Worm (Caenorhabditis elegans) whole organism, L2 larva: ENCODE results near the gene C16A3.5.

Experiments
- C34F6.9 ChIP-seq: fragments of 150-350 bp; optimal IDR thresholded peaks from 2 replicates; lab custom pipeline; 2014; ENCODE audit warnings: missing biosample characterization, missing genetic modification characterization
- R02D3.7 ChIP-seq: fragments of 150-350 bp; optimal IDR thresholded peaks from 2 replicates; lab custom pipeline; 2014; ENCODE audit warnings: missing biosample characterization, missing genetic modification characterization
- Y55F3AM.14 ChIP-seq: fragments of 200-800 bp; sonication (Bioruptor generic); optimal IDR thresholded peaks from 2 replicates; lab custom pipeline; 2018; ENCODE audit warnings: mild to moderate bottlenecking, missing genetic modification characterization, missing compliant biosample characterization
- ZK546.5 ChIP-seq: sonication (generic microtip); optimal IDR thresholded peaks from 2 replicates; lab custom pipeline; 2017; ENCODE audit warnings: missing biosample characterization, missing genetic modification characterization
- alr-1 ChIP-seq: fragments of 150-350 bp; optimal IDR thresholded peaks from 2 replicates; lab custom pipeline; 2014; ENCODE audit warnings: missing biosample characterization, missing genetic modification characterization
- aly-2 ChIP-seq: fragments of 150-350 bp; optimal IDR thresholded peaks from 2 replicates; lab custom pipeline; 2014; ENCODE audit warnings: missing biosample characterization, missing genetic modification characterization
- ama-1 ChIP-seq: fragments of 150-350 bp; optimal IDR thresholded peaks from 2 replicates; lab custom pipeline; 2018; ENCODE audit warnings: inconsistent platforms
- blmp-1 ChIP-seq: sonication (generic microtip); optimal IDR thresholded peaks from 2 replicates; lab custom pipeline; 2017; ENCODE audit warnings: missing genetic modification characterization, mild to moderate bottlenecking, missing compliant biosample characterization, antibody characterized with exemption, moderate library complexity; ENCODE audit not compliant: insufficient read depth
- ceh-16 ChIP-seq: fragments of 150-350 bp; optimal IDR thresholded peaks from 2 replicates; lab custom pipeline; 2014; ENCODE audit warnings: missing biosample characterization, missing genetic modification characterization
- ceh-82 ChIP-seq: fragments of 150-350 bp; optimal IDR thresholded peaks from 2 replicates; lab custom pipeline; 2014; ENCODE audit warnings: missing biosample characterization, missing genetic modification characterization
- crh-2 ChIP-seq: sonication (generic microtip); optimal IDR thresholded peaks from 2 replicates; lab custom pipeline; 2017; ENCODE audit warnings: missing biosample characterization, missing genetic modification characterization
- dmd-4 ChIP-seq: sonication (generic microtip); optimal IDR thresholded peaks from 2 replicates; lab custom pipeline; 2017; ENCODE audit warnings: missing biosample characterization, missing genetic modification characterization
- egl-27 ChIP-seq: sonication (generic microtip); optimal IDR thresholded peaks from 3 replicates; lab custom pipeline; 2017; ENCODE audit warnings: missing biosample characterization, missing genetic modification reagents, missing genetic modification characterization
- elt-3 ChIP-seq: sonication (generic microtip); optimal IDR thresholded peaks from 2 replicates; lab custom pipeline; 2017; ENCODE audit warnings: missing biosample characterization, missing genetic modification characterization
- fos-1 ChIP-seq: fragments of 150-350 bp; optimal IDR thresholded peaks from 2 replicates; lab custom pipeline; 2014; ENCODE audit warnings: missing biosample characterization, missing genetic modification characterization
- gmeb-1 ChIP-seq: fragments of 150-350 bp; optimal IDR thresholded peaks from 2 replicates; lab custom pipeline; 2014; ENCODE audit warnings: missing biosample characterization, missing genetic modification characterization
- lin-11 ChIP-seq: fragments of 150-350 bp; sonication (generic microtip); optimal IDR thresholded peaks from 2 replicates; lab custom pipeline; 2014; ENCODE audit warnings: missing biosample characterization, missing genetic modification characterization, inconsistent platforms, mixed read lengths
- lin-13 ChIP-seq: fragments of 150-350 bp; optimal IDR thresholded peaks from 2 replicates; lab custom pipeline; 2014; ENCODE audit warnings: missing biosample characterization, missing genetic modification reagents, missing genetic modification characterization
- lin-39 ChIP-seq: fragments of 150-350 bp; optimal IDR thresholded peaks from 2 replicates; lab custom pipeline; 2014; ENCODE audit warnings: missing biosample characterization, missing genetic modification reagents, missing genetic modification characterization
- lsy-2 ChIP-seq, 2 experiments: fragments of 150-350 bp in 1 of 2; sonication (generic microtip) in 1 of 2; optimal IDR thresholded peaks; 2 replicates each; lab custom pipeline; 2014 to 2017; ENCODE audit warnings: missing biosample characterization in 2 of 2, missing genetic modification characterization in 2 of 2
- mab-5 ChIP-seq: fragments of 150-350 bp; optimal IDR thresholded peaks from 2 replicates; lab custom pipeline; 2014; ENCODE audit warnings: missing biosample characterization, missing genetic modification characterization
- mbf-1 ChIP-seq: sonication (generic microtip); optimal IDR thresholded peaks from 2 replicates; lab custom pipeline; 2017; ENCODE audit warnings: missing biosample characterization, missing genetic modification characterization
- mdl-1 ChIP-seq, 2 experiments: fragments of 150-350 bp in 1 of 2; sonication (generic microtip) in 1 of 2; optimal IDR thresholded peaks; 2 replicates each; lab custom pipeline; 2017; ENCODE audit warnings: missing biosample characterization in 2 of 2, missing genetic modification characterization in 2 of 2
- nhr-10 ChIP-seq: sonication (generic microtip); optimal IDR thresholded peaks from 2 replicates; lab custom pipeline; 2017; ENCODE audit warnings: missing biosample characterization, missing genetic modification characterization
- nhr-11 ChIP-seq: fragments of 150-350 bp; optimal IDR thresholded peaks from 2 replicates; lab custom pipeline; 2014; ENCODE audit warnings: missing biosample characterization, missing genetic modification characterization
- nhr-12 ChIP-seq: fragments of 150-350 bp; optimal IDR thresholded peaks from 2 replicates; lab custom pipeline; 2014; ENCODE audit warnings: missing biosample characterization, missing genetic modification characterization
- nhr-129 ChIP-seq: fragments of 150-350 bp; optimal IDR thresholded peaks from 2 replicates; lab custom pipeline; 2014; ENCODE audit warnings: missing biosample characterization, missing genetic modification characterization
- nhr-21 ChIP-seq: fragments of 150-350 bp; optimal IDR thresholded peaks from 2 replicates; lab custom pipeline; 2014; ENCODE audit warnings: missing biosample characterization, missing genetic modification characterization
- nhr-23 ChIP-seq: fragments of 150-350 bp; optimal IDR thresholded peaks from 2 replicates; lab custom pipeline; 2014; ENCODE audit warnings: missing biosample characterization, missing genetic modification reagents, missing genetic modification characterization
- nhr-237 ChIP-seq: fragments of 150-350 bp; optimal IDR thresholded peaks from 2 replicates; lab custom pipeline; 2014; ENCODE audit warnings: missing biosample characterization, missing genetic modification characterization
- nhr-25 ChIP-seq: fragments of 150-350 bp; sonication (generic microtip); optimal IDR thresholded peaks from 3 replicates; lab custom pipeline; 2014; ENCODE audit warnings: missing biosample characterization, missing genetic modification characterization
- nhr-6 ChIP-seq: fragments of 150-350 bp; optimal IDR thresholded peaks from 2 replicates; lab custom pipeline; 2014; ENCODE audit warnings: missing biosample characterization, missing genetic modification characterization
- nhr-77 ChIP-seq: fragments of 150-350 bp; optimal IDR thresholded peaks from 2 replicates; lab custom pipeline; 2014; ENCODE audit warnings: missing biosample characterization, missing genetic modification characterization
- peb-1 ChIP-seq: fragments of 150-350 bp; optimal IDR thresholded peaks from 2 replicates; lab custom pipeline; 2014; ENCODE audit warnings: missing biosample characterization, missing genetic modification characterization
- sem-4 ChIP-seq: fragments of 150-350 bp; optimal IDR thresholded peaks from 2 replicates; lab custom pipeline; 2014; ENCODE audit warnings: missing biosample characterization, missing genetic modification reagents, missing genetic modification characterization
- skn-1 ChIP-seq: sonication (generic microtip); optimal IDR thresholded peaks from 2 replicates; lab custom pipeline; 2017; ENCODE audit warnings: missing biosample characterization, missing genetic modification characterization
- sma-3 ChIP-seq: sonication (generic microtip); optimal IDR thresholded peaks from 2 replicates; lab custom pipeline; 2016; ENCODE audit warnings: missing genetic modification reagents, missing genetic modification characterization, missing compliant biosample characterization
- sma-9 ChIP-seq, 2 experiments: fragments of 150-350 bp in 1 of 2; sonication (generic microtip) in 1 of 2; optimal IDR thresholded peaks; 2 replicates each; lab custom pipeline; 2014 to 2016; ENCODE audit warnings: missing genetic modification characterization in 2 of 2, mild to moderate bottlenecking in 1 of 2, missing biosample characterization in 1 of 2, missing compliant biosample characterization in 1 of 2, missing genetic modification reagents in 1 of 2, moderate library complexity in 1 of 2
- snpc-4 ChIP-seq: fragments of 150-350 bp; optimal IDR thresholded peaks from 2 replicates; lab custom pipeline; 2014; ENCODE audit warnings: missing biosample characterization, missing genetic modification characterization
- unc-39 ChIP-seq: fragments of 150-350 bp; optimal IDR thresholded peaks from 2 replicates; lab custom pipeline; 2014; ENCODE audit warnings: missing biosample characterization, missing genetic modification characterization
- unc-55 ChIP-seq: fragments of 150-350 bp; sonication (generic microtip); optimal IDR thresholded peaks from 3 replicates; lab custom pipeline; 2014; ENCODE audit warnings: missing biosample characterization, missing genetic modification reagents, missing genetic modification characterization
- unc-62 ChIP-seq: fragments of 150-350 bp; optimal IDR thresholded peaks from 2 replicates; lab custom pipeline; 2014; ENCODE audit warnings: missing biosample characterization, missing genetic modification reagents, missing genetic modification characterization
- zag-1 ChIP-seq: fragments of 150-350 bp; optimal IDR thresholded peaks from 2 replicates; lab custom pipeline; 2014; ENCODE audit warnings: missing biosample characterization, missing genetic modification characterization
- ztf-1 ChIP-seq: fragments of 200-800 bp; sonication (Bioruptor generic); conservative IDR thresholded peaks from 2 replicates; pipeline ENCODE4 v1.3.6; 2022; ENCODE audit warnings: missing genetic modification characterization, missing compliant biosample characterization
- ztf-4 ChIP-seq: fragments of 150-350 bp; optimal IDR thresholded peaks from 2 replicates; lab custom pipeline; 2014; ENCODE audit warnings: missing biosample characterization, missing genetic modification characterization

The C16A3.5 gene

ce11 chrIII:6419409-6419944 is 38.9 kb downstream of the C16A3.5 start, which contains the start of gene atgl-1 (continued):
- no peak for TF ChIP-seq ceh-16 (tag; lab: Kevin White, UChicago)
- TF ChIP-seq gmeb-1 (tag; lab: Kevin White, UChicago) = no peak
- TF ChIP-seq nhr-129 (tag; lab: Kevin White, UChicago) = no peak
- TF ChIP-seq ztf-4 = no peak
- no peak for TF ChIP-seq skn-1
- TF ChIP-seq nhr-11 (tag; lab: Kevin White, UChicago) = no peak
- TF ChIP-seq crh-2 (tag; lab: Kevin White, UChicago) = peak; percentile 4
- TF ChIP-seq, all 48 proteins: peak for 6

ce11 chrIII:6420201-6420600 is 39.6 kb downstream of the C16A3.5 start:
- no peak for TF ChIP-seq ceh-82 (tag; lab: Kevin White, UChicago)
- no peak for TF ChIP-seq nhr-21 (tag; lab: Kevin White, UChicago)
- no peak for TF ChIP-seq nhr-6
- peak; percentile 11 for TF ChIP-seq nhr-129 (tag; lab: Kevin White, UChicago)
- TF ChIP-seq fos-1 (tag; lab: Kevin White, UChicago) = peak; percentile 2
- peak; percentile 3 for TF ChIP-seq sma-9 (GFP tag; optimal IDR thresholded peaks at IDR 0.05; lab: Kevin White, UChicago)
- no peak for TF ChIP-seq sma-9 (tag; optimal IDR thresholded peaks at IDR 0.05; lab: Kevin White, UChicago)
- TF ChIP-seq lsy-2 (tag; optimal IDR thresholded peaks at IDR 0.05; lab: Kevin White, UChicago) = no peak
- no peak for TF ChIP-seq ceh-16 (tag; lab: Kevin White, UChicago)
- no peak for TF ChIP-seq alr-1 (tag; lab: Kevin White, UChicago)
- no peak for TF ChIP-seq unc-39 (tag; lab: Kevin White, UChicago)
- no peak for TF ChIP-seq mab-5 (tag; lab: Kevin White, UChicago)
- TF ChIP-seq peb-1 (tag; lab: Kevin White, UChicago) = no peak
- TF ChIP-seq crh-2 (tag; lab: Kevin White, UChicago) = peak; percentile 26
- peak in 1 of 2 experiments; percentile 20 for TF ChIP-seq mdl-1 (tag; optimal IDR thresholded peaks at IDR 0.05; lab: Kevin White, UChicago)
- TF ChIP-seq nhr-77 (tag; lab: Kevin White, UChicago) = no peak
- TF ChIP-seq dmd-4 (tag; lab: Kevin White, UChicago) = no peak
- TF ChIP-seq blmp-1 = no peak
- no peak for TF ChIP-seq zag-1 (tag; lab: Kevin White, UChicago)
- TF ChIP-seq nhr-12 (tag; lab: Kevin White, UChicago) = no peak
- TF ChIP-seq elt-3 (tag; lab: Kevin White, UChicago) = no peak
- no peak for TF ChIP-seq mbf-1 (tag; lab: Kevin White, UChicago)
- TF ChIP-seq nhr-25 (tag; lab: Kevin White, UChicago) = peak; percentile 18
- no peak for TF ChIP-seq aly-2
- TF ChIP-seq ztf-4 = no peak
- TF ChIP-seq gmeb-1 (tag; lab: Kevin White, UChicago) = no peak
- no peak for TF ChIP-seq lin-13
- TF ChIP-seq, all 48 proteins: peak for 6

- TF ChIP-seq ztf-4 (peak; percentile 35), lsy-2 (tag; optimal IDR thresholded peaks at IDR 0.05; lab: Kevin White, UChicago) (peak; percentile 53 to 89), ceh-16 (tag; lab: Kevin White, UChicago) (peak; percentile 53), elt-3 (tag; lab: Kevin White, UChicago) (no peak), ztf-1 (GFP tag; lab: Robert Waterston, UW) (no peak), peb-1 (tag; lab: Kevin White, UChicago) (no peak), R02D3.7 (tag; lab: Kevin White, UChicago) (no peak), mab-5 (tag; lab: Kevin White, UChicago) (peak; percentile 83), sem-4 (tag; lab: Kevin White, UChicago) (peak; percentile 81), dmd-4 (tag; lab: Kevin White, UChicago) (no peak), egl-27 (tag; lab: Kevin White, UChicago) (peak; percentile 42), lin-39 (no peak), blmp-1 (peak; percentile 83), zag-1 (tag; lab: Kevin White, UChicago) (peak; percentile 47), skn-1 (no peak), nhr-23 (tag; lab: Kevin White, UChicago) (no peak), nhr-10 (peak; percentile 46), unc-39 (tag; lab: Kevin White, UChicago) (no peak), nhr-11 (tag; lab: Kevin White, UChicago) (no peak), alr-1 (tag; lab: Kevin White, UChicago) (no peak), fos-1 (tag; lab: Kevin White, UChicago) (peak; percentile 58), Y55F3AM.14 (GFP tag; lab: Kevin White, UChicago) (peak; percentile 89), C34F6.9 (tag; lab: Kevin White, UChicago) (peak; percentile 88), nhr-77 (tag; lab: Kevin White, UChicago) (no peak), ceh-82 (tag; lab: Kevin White, UChicago) (peak; percentile 55), unc-55 (GFP tag; lab: Kevin White, UChicago) (peak; percentile 63), nhr-237 (tag; lab: Kevin White, UChicago) (no peak), crh-2 (tag; lab: Kevin White, UChicago) (peak; percentile 85), ZK546.5 (tag; lab: Kevin White, UChicago) (peak; percentile 24), mdl-1 (tag; optimal IDR thresholded peaks at IDR 0.05; lab: Kevin White, UChicago) (peak; percentile 95 to 97), mbf-1 (tag; lab: Kevin White, UChicago) (no peak), nhr-12 (tag; lab: Kevin White, UChicago) (no peak), lin-11 (peak; percentile 71), ama-1 (lab: Kevin White, UChicago) (no peak), sma-9 (GFP tag; optimal IDR thresholded peaks at IDR 0.05; lab: Kevin White, UChicago) (peak; percentile 97), sma-9 (tag; optimal IDR thresholded peaks at IDR 0.05; lab: Kevin White, UChicago) (no peak), unc-62 (GFP tag; lab: Kevin White, UChicago) (peak; percentile 66), sma-3 (GFP tag; lab: Kevin White, UChicago) (peak; percentile 95), snpc-4 (tag; lab: Kevin White, UChicago) (no peak)
Measured at ce11 chrIII:6420995-6421404, 40.4 kb downstream of the C16A3.5 start.
